Fruit fly (Drosophila melanogaster): ENCODE results near the gene CG6168.

DNA sequence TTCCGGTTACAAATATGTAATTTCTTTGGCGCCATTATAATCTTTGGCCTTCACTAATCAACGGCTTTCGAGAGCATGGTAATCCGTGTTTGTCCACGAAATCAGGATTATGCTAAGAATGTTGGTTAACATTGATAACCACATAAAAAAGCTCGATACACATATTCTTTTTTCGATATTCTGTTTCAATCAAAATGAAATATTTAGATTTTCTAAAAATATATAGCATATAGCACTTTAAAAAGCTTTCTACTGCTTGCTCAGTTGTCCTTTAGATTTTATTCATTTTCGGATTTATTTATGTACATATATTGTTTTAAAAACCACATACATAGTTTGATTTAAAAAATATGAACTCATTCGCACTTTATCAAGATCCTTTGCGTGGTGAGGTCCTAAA, 10.1 kb downstream of the CG6168 start, which contains the start of gene CG7573:
- no peak for TF ChIP-seq CG3919 (GFP tag; optimal IDR thresholded peaks at IDR 0.05)
- no peak for TF ChIP-seq pdm3 (GFP tag; optimal IDR thresholded peaks at IDR 0.05)
- no peak for TF ChIP-seq CG8632 (GFP tag; optimal IDR thresholded peaks at IDR 0.05)
- TF ChIP-seq CG4318 (GFP tag; optimal IDR thresholded peaks at IDR 0.05) = no peak
